Worm (Caenorhabditis elegans) whole organism, L1 larva: Measurements from ENCODE around the gene B0495.9.

Experiments used
- C16A3.4 ChIP-seq: fragments of 150-350 bp; optimal IDR thresholded peaks from 2 replicates; lab custom pipeline; 2014; ENCODE audit warnings: missing biosample characterization, missing genetic modification characterization
- F16B12.6 ChIP-seq: fragments of 150-350 bp; optimal IDR thresholded peaks from 2 replicates; lab custom pipeline; 2014; ENCODE audit warnings: missing biosample characterization, missing genetic modification characterization
- Y116A8C.19 ChIP-seq: sonication (generic microtip); optimal IDR thresholded peaks from 2 replicates; lab custom pipeline; 2016; ENCODE audit warnings: missing compliant biosample characterization, missing genetic modification characterization, borderline replicate concordance
- alr-1 ChIP-seq: fragments of 200-800 bp; sonication (Bioruptor generic); optimal IDR thresholded peaks from 2 replicates; lab custom pipeline; 2018; ENCODE audit warnings: borderline replicate concordance, mild to moderate bottlenecking, missing genetic modification characterization, missing compliant biosample characterization
- blmp-1 ChIP-seq: fragments of 150-350 bp; optimal IDR thresholded peaks from 2 replicates; lab custom pipeline; 2014; ENCODE audit warnings: missing biosample characterization, missing genetic modification characterization
- ceh-63 ChIP-seq: fragments of 200-800 bp; sonication (Bioruptor generic); optimal IDR thresholded peaks from 2 replicates; lab custom pipeline; 2018; ENCODE audit warnings: mild to moderate bottlenecking, missing genetic modification characterization, missing compliant biosample characterization
- ceh-8 ChIP-seq: fragments of 200-800 bp; sonication (Bioruptor generic); optimal IDR thresholded peaks from 2 replicates; lab custom pipeline; 2018; ENCODE audit warnings: mild to moderate bottlenecking, missing genetic modification characterization, moderate library complexity, missing compliant biosample characterization
- ceh-82 ChIP-seq, 3 experiments: fragments of 150-350 bp in 1 of 3; sonication (generic microtip) in 2 of 3; optimal IDR thresholded peaks; 2 replicates each; lab custom pipeline; 2014 to 2017; ENCODE audit warnings: missing biosample characterization in 3 of 3, missing genetic modification characterization in 3 of 3
- ceh-88 ChIP-seq: fragments of 200-800 bp; sonication (Bioruptor generic); IDR thresholded peaks from 2 replicates; pipeline ENCODE4 v1.3.6; 2022; ENCODE audit warnings: missing genetic modification characterization, missing compliant biosample characterization
- dpl-1 ChIP-seq, 3 experiments: fragments of 150-350 bp in 2 of 3; sonication (generic microtip) in 1 of 3; optimal IDR thresholded peaks; 2 replicates each; lab custom pipeline; 2014 to 2017; ENCODE audit warnings: missing biosample characterization in 3 of 3, missing genetic modification characterization in 3 of 3, missing genetic modification reagents in 3 of 3
- dsc-1 ChIP-seq: sonication (generic microtip); optimal IDR thresholded peaks from 2 replicates; lab custom pipeline; 2016; ENCODE audit warnings: mild to moderate bottlenecking, missing genetic modification characterization, missing compliant biosample characterization
- efl-1 ChIP-seq, 4 experiments: fragments of 150-350 bp; optimal IDR thresholded peaks in 3 of 4; peaks in 1 of 4; 1 replicate in 1 of 4; 2 replicates in 3 of 4; lab custom pipeline; 2014; ENCODE audit warnings: missing biosample characterization in 2 of 4, missing genetic modification characterization in 2 of 4, missing genetic modification reagents in 2 of 4
- efl-3 ChIP-seq: fragments of 200-800 bp; sonication (Bioruptor generic); optimal IDR thresholded peaks from 2 replicates; lab custom pipeline; 2018; ENCODE audit warnings: mild to moderate bottlenecking, missing genetic modification characterization, missing compliant biosample characterization
- egl-13 ChIP-seq: sonication (generic microtip); optimal IDR thresholded peaks from 2 replicates; lab custom pipeline; 2016; ENCODE audit warnings: missing genotype, missing genetic modification reagents, missing genetic modification characterization, missing compliant biosample characterization
- elt-3 ChIP-seq, 6 experiments: fragments of 150-350 bp in 1 of 6; sonication (generic microtip); optimal IDR thresholded peaks; 2 replicates each; lab custom pipeline; 2017 to 2018; ENCODE audit warnings: missing biosample characterization in 6 of 6, missing genetic modification characterization in 6 of 6, inconsistent platforms in 1 of 6
- ets-5 ChIP-seq: fragments of 200-800 bp; sonication (Bioruptor generic); IDR thresholded peaks from 2 replicates; pipeline ENCODE4 v1.3.6; 2022; ENCODE audit warnings: missing genetic modification characterization, missing compliant biosample characterization
- fkh-10 ChIP-seq: sonication (generic microtip); optimal IDR thresholded peaks from 2 replicates; lab custom pipeline; 2017; ENCODE audit warnings: missing biosample characterization, missing genetic modification reagents, missing genetic modification characterization
- fkh-4 ChIP-seq: sonication (generic microtip); optimal IDR thresholded peaks from 2 replicates; lab custom pipeline; 2016; ENCODE audit warnings: missing compliant biosample characterization, missing genetic modification characterization, borderline replicate concordance
- fkh-8 ChIP-seq: sonication (generic microtip); optimal IDR thresholded peaks from 2 replicates; lab custom pipeline; 2016; ENCODE audit warnings: mild to moderate bottlenecking, missing genetic modification characterization, missing compliant biosample characterization
- hpl-2 ChIP-seq: fragments of 150-350 bp; optimal IDR thresholded peaks from 2 replicates; lab custom pipeline; 2014; ENCODE audit warnings: missing biosample characterization, missing genetic modification reagents, missing genetic modification characterization
- jun-1 ChIP-seq: fragments of 150-350 bp; optimal IDR thresholded peaks from 2 replicates; lab custom pipeline; 2014; ENCODE audit warnings: missing biosample characterization, missing genetic modification reagents, missing genetic modification characterization
- lin-14 ChIP-seq: fragments of 200-800 bp; sonication (Bioruptor generic); optimal IDR thresholded peaks from 2 replicates; lab custom pipeline; 2018; ENCODE audit warnings: mild to moderate bottlenecking, missing genetic modification characterization, moderate library complexity, missing compliant biosample characterization
- lin-15B ChIP-seq: fragments of 150-350 bp; sonication (generic microtip); optimal IDR thresholded peaks from 3 replicates; lab custom pipeline; 2014; ENCODE audit warnings: missing biosample characterization, missing genetic modification characterization
- lin-35 ChIP-seq, 2 experiments: fragments of 150-350 bp; optimal IDR thresholded peaks; 2 replicates each; lab custom pipeline; 2014; ENCODE audit warnings: missing biosample characterization in 2 of 2, missing genetic modification characterization in 2 of 2, missing genetic modification reagents in 2 of 2
- lin-39 ChIP-seq: fragments of 150-350 bp; optimal IDR thresholded peaks from 2 replicates; lab custom pipeline; 2014; ENCODE audit warnings: missing biosample characterization, missing genetic modification reagents, missing genetic modification characterization
- lir-3 ChIP-seq: sonication (generic microtip); optimal IDR thresholded peaks from 2 replicates; lab custom pipeline; 2016; ENCODE audit warnings: mild to moderate bottlenecking, missing genetic modification characterization, moderate library complexity, missing compliant biosample characterization; ENCODE audit not compliant: poor library complexity
- lsy-2 ChIP-seq, 2 experiments: fragments of 150-350 bp; optimal IDR thresholded peaks; 2 replicates each; lab custom pipeline; 2014; ENCODE audit warnings: missing biosample characterization in 2 of 2, missing genetic modification characterization in 2 of 2
- mab-9 ChIP-seq: fragments of 200-800 bp; sonication (Bioruptor generic); IDR thresholded peaks from 2 replicates; pipeline ENCODE4 v1.3.6; 2022; ENCODE audit warnings: missing genetic modification reagents, missing genetic modification characterization, missing compliant biosample characterization
- mdl-1 ChIP-seq, 2 experiments: fragments of 150-350 bp; optimal IDR thresholded peaks; 2 replicates each; lab custom pipeline; 2014 to 2017; ENCODE audit warnings: missing biosample characterization in 2 of 2, missing genetic modification characterization in 2 of 2, inconsistent platforms in 1 of 2
- mep-1 ChIP-seq: fragments of 150-350 bp; optimal IDR thresholded peaks from 2 replicates; lab custom pipeline; 2014; ENCODE audit warnings: missing biosample characterization, missing genetic modification characterization
- nhr-11 ChIP-seq: fragments of 150-350 bp; optimal IDR thresholded peaks from 2 replicates; lab custom pipeline; 2014; ENCODE audit warnings: missing biosample characterization, missing genetic modification characterization
- nhr-12 ChIP-seq: sonication (generic microtip); optimal IDR thresholded peaks from 2 replicates; lab custom pipeline; 2017; ENCODE audit warnings: missing biosample characterization, missing genetic modification characterization
- nhr-20 ChIP-seq: sonication (generic microtip); optimal IDR thresholded peaks from 2 replicates; lab custom pipeline; 2016; ENCODE audit warnings: mild to moderate bottlenecking, missing genetic modification characterization, missing compliant biosample characterization
- nhr-237 ChIP-seq: fragments of 150-350 bp; optimal IDR thresholded peaks from 2 replicates; lab custom pipeline; 2014; ENCODE audit warnings: missing biosample characterization, missing genetic modification characterization
- nhr-71 ChIP-seq: sonication (generic microtip); optimal IDR thresholded peaks from 2 replicates; lab custom pipeline; 2016; ENCODE audit warnings: mild to moderate bottlenecking, missing genetic modification characterization, moderate library complexity, missing compliant biosample characterization
- nhr-84 ChIP-seq: sonication (generic microtip); optimal IDR thresholded peaks from 2 replicates; lab custom pipeline; 2017; ENCODE audit warnings: missing biosample characterization, missing genetic modification characterization
- skn-1 ChIP-seq: fragments of 150-350 bp; optimal IDR thresholded peaks from 2 replicates; lab custom pipeline; 2014; ENCODE audit warnings: missing biosample characterization, missing genetic modification characterization
- snpc-4 ChIP-seq: fragments of 150-350 bp; optimal IDR thresholded peaks from 2 replicates; lab custom pipeline; 2014; ENCODE audit warnings: missing biosample characterization, missing genetic modification characterization
- snu-23 ChIP-seq: sonication (generic microtip); optimal IDR thresholded peaks from 2 replicates; lab custom pipeline; 2016; ENCODE audit warnings: missing genetic modification characterization, missing compliant biosample characterization
- sox-4 ChIP-seq: sonication (generic microtip); optimal IDR thresholded peaks from 2 replicates; lab custom pipeline; 2016; ENCODE audit warnings: missing genetic modification characterization, missing compliant biosample characterization
- sup-37 ChIP-seq: fragments of 200-800 bp; sonication (Bioruptor generic); optimal IDR thresholded peaks from 2 replicates; lab custom pipeline; 2018; ENCODE audit warnings: mild to moderate bottlenecking, missing genetic modification characterization, missing compliant biosample characterization
- tbx-2 ChIP-seq: sonication (generic microtip); optimal IDR thresholded peaks from 2 replicates; lab custom pipeline; 2016; ENCODE audit warnings: missing genetic modification characterization, missing compliant biosample characterization
- unc-62 ChIP-seq: fragments of 150-350 bp; optimal IDR thresholded peaks from 2 replicates; lab custom pipeline; 2014; ENCODE audit warnings: missing biosample characterization, missing genetic modification reagents, missing genetic modification characterization
- unc-86 ChIP-seq: sonication (generic microtip); optimal IDR thresholded peaks from 2 replicates; lab custom pipeline; 2016; ENCODE audit warnings: missing genetic modification characterization, missing compliant biosample characterization
- unc-98 ChIP-seq: fragments of 200-800 bp; sonication (Bioruptor generic); IDR thresholded peaks from 2 replicates; pipeline ENCODE4 v1.3.6; 2022; ENCODE audit warnings: missing genetic modification characterization, missing compliant biosample characterization
- xbp-1 ChIP-seq: sonication (generic microtip); optimal IDR thresholded peaks from 2 replicates; lab custom pipeline; 2016; ENCODE audit warnings: missing genetic modification characterization, missing compliant biosample characterization
- zag-1 ChIP-seq: fragments of 150-350 bp; optimal IDR thresholded peaks from 2 replicates; lab custom pipeline; 2014; ENCODE audit warnings: missing biosample characterization, missing genetic modification characterization
- zip-4 ChIP-seq: fragments of 200-800 bp; sonication (Bioruptor generic); optimal IDR thresholded peaks from 2 replicates; lab custom pipeline; 2018; ENCODE audit warnings: mild to moderate bottlenecking, missing genetic modification characterization, moderate library complexity, missing compliant biosample characterization
- ztf-11 ChIP-seq, 2 experiments: sonication (generic microtip); optimal IDR thresholded peaks; 2 replicates each; lab custom pipeline; 2016 to 2017; ENCODE audit warnings: missing genetic modification characterization in 2 of 2, missing biosample characterization in 1 of 2, missing compliant biosample characterization in 1 of 2

The B0495.9 gene

DNA sequence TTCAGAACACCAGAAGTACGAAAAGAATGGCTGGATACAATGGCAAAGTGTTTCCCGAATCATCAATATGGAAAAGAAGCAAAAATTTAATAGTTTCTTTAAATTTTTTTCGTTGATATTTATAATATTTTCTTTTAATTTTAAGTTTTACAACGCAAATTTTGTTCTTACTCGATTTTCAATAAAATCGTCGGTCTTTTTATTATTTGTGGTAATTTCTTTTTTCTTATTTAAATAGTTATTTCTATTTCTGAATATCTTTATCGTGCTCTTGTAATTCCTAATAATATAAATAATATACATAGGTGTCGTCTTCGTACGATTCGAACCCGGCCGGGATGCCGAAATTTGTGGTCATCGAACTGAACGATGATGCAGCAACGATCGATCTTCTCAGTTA lies 36.8 kb downstream of the B0495.9 start, which contains the start of gene lir-1:
Gene lir-1 (plus strand): TSS at position 301 of the 400 bp plus-strand sequence.
- TF ChIP-seq ztf-11 (tag; optimal IDR thresholded peaks at IDR 0.05; lab: Kevin White, UChicago): no peak

DNA sequence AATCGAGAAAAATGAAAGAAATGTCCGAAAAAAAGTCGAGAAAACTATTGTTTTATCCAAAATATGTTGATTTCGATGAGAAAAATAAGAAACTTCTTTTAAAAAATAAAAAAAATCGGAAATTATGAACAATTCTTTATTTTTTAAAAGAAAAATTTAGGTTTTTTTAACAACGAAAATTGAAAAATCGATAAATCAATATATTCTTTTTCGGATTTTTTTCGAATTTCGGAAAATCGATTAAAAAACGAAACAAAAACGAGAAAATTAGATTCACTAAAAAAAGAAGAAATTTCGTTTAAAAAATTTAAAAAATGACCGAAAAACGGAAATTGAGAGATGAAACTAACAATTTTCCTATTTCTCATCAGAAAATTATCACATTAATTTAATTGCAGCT lies 38.5 kb downstream of the B0495.9 start:
- TF ChIP-seq unc-62 (GFP tag; lab: Kevin White, UChicago): no peak
- TF ChIP-seq nhr-84 (tag; lab: Kevin White, UChicago): no peak
- no peak for TF ChIP-seq snpc-4
- no peak for TF ChIP-seq nhr-20
- TF ChIP-seq ceh-8: no peak
- no peak for TF ChIP-seq fkh-8 (tag; lab: Kevin White, UChicago)
- no peak for TF ChIP-seq nhr-71
- no peak for TF ChIP-seq jun-1 (tag; lab: Kevin White, UChicago)
- TF ChIP-seq elt-3 (tag; optimal IDR thresholded peaks at IDR 0.05; lab: Kevin White, UChicago): no peak
- no peak for TF ChIP-seq unc-86 (tag; lab: Kevin White, UChicago)
- TF ChIP-seq efl-3 (GFP tag; lab: Kevin White, UChicago): no peak
- no peak for TF ChIP-seq nhr-237 (tag; lab: Kevin White, UChicago)
- TF ChIP-seq nhr-11 (tag; lab: Kevin White, UChicago): no peak
- no peak for TF ChIP-seq zag-1
- no peak for TF ChIP-seq mdl-1 (tag; optimal IDR thresholded peaks at IDR 0.05; lab: Kevin White, UChicago)
- no peak for TF ChIP-seq egl-13
- TF ChIP-seq lin-39: no peak
- TF ChIP-seq Y116A8C.19 (tag; lab: Kevin White, UChicago): no peak
- no peak for TF ChIP-seq xbp-1 (tag; lab: Kevin White, UChicago)

DNA sequence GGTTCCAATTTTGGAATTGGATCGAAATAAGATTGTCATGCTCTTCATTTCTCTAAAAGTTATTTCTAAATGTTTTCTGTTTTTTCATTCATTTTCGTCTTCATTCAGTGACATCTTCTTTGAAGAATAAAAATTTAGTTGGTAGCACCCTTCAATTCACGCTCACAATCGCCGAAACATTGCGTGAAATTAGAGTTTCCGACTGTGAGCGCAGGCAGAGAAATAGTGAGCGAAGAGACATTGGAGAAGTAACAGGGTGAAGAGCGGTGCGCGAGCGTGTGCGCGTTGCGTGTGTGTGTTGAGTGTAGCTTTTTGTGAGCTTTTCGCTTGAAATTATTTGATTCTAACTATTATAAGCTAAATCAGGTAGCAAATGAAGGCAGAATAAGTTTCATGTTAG lies 39.1 kb downstream of the B0495.9 start:
- TF ChIP-seq nhr-71 (peak; percentile 44), ceh-82 (tag; optimal IDR thresholded peaks at IDR 0.05; lab: Kevin White, UChicago) (peak in 1 of 3 experiments; percentile 65), blmp-1 (tag; lab: Kevin White, UChicago) (peak; percentile 12), fkh-10 (GFP tag; lab: Kevin White, UChicago) (peak; percentile 20), nhr-12 (tag; lab: Kevin White, UChicago) (no peak), skn-1 (tag; lab: Kevin White, UChicago) (peak; percentile 42), hpl-2 (GFP tag; lab: Kevin White, UChicago) (no peak), ets-5 (GFP tag; lab: Robert Waterston, UW) (no peak), ceh-88 (GFP tag; lab: Robert Waterston, UW) (no peak), nhr-20 (peak; percentile 19), nhr-237 (tag; lab: Kevin White, UChicago) (no peak), alr-1 (no peak), unc-98 (GFP tag; lab: Robert Waterston, UW) (no peak), lin-15B (tag; lab: Kevin White, UChicago) (no peak), fkh-4 (no peak), tbx-2 (tag; lab: Kevin White, UChicago) (peak; percentile 2), F16B12.6 (peak; percentile 35), snu-23 (GFP tag; lab: Kevin White, UChicago) (peak; percentile 56), lin-14 (GFP tag; lab: Kevin White, UChicago) (peak; percentile 49), dsc-1 (tag; lab: Kevin White, UChicago) (peak; percentile 0), mep-1 (tag; lab: Kevin White, UChicago) (peak; percentile 62), efl-1 (optimal IDR thresholded peaks at IDR 0.05; lab: Kevin White, UChicago) (peak; percentile 19 to 28), efl-1 (GFP tag; optimal IDR thresholded peaks at IDR 0.05 in 1 of 2; lab: Kevin White, UChicago) (peak; percentile 10 to 45), lir-3 (tag; lab: Kevin White, UChicago) (no peak), sup-37 (no peak), mab-9 (GFP tag; lab: Robert Waterston, UW) (no peak), sox-4 (tag; lab: Kevin White, UChicago) (no peak), zip-4 (GFP tag; lab: Kevin White, UChicago) (no peak), ceh-63 (GFP tag; lab: Kevin White, UChicago) (no peak), nhr-11 (tag; lab: Kevin White, UChicago) (no peak), Y116A8C.19 (tag; lab: Kevin White, UChicago) (no peak), dpl-1 (GFP tag; optimal IDR thresholded peaks at IDR 0.05; lab: Kevin White, UChicago) (peak; percentile 12 to 42 (median 23)), lsy-2 (tag; optimal IDR thresholded peaks at IDR 0.05; lab: Kevin White, UChicago) (peak in 1 of 2 experiments; percentile 65), snpc-4 (no peak), lin-35 (GFP tag; optimal IDR thresholded peaks at IDR 0.05; lab: Kevin White, UChicago) (peak; percentile 19 to 43), C16A3.4 (tag; lab: Kevin White, UChicago) (peak; percentile 28)
